Worm (Caenorhabditis elegans): ENCODE results near the gene C49C3.20.
A peak's percentile ranks its signal among the peaks of the same experiment; 100 is the strongest.

- TF ChIP-seq nhr-76 (tag; optimal IDR thresholded peaks at IDR 0.05): no peak
- TF ChIP-seq skn-1 (tag; optimal IDR thresholded peaks at IDR 0.05): no peak
- no peak for TF ChIP-seq zag-1 (tag; optimal IDR thresholded peaks at IDR 0.05)
- TF ChIP-seq lin-39 (tag; optimal IDR thresholded peaks at IDR 0.05): peak; percentile 12
- TF ChIP-seq mdl-1 (tag; optimal IDR thresholded peaks at IDR 0.05): no peak
- no peak for TF ChIP-seq daf-12 (tag; optimal IDR thresholded peaks at IDR 0.05)
- TF ChIP-seq eor-1 (tag; optimal IDR thresholded peaks at IDR 0.05): no peak
- no peak for TF ChIP-seq unc-39 (tag; optimal IDR thresholded peaks at IDR 0.05)
- no peak for TF ChIP-seq aly-2 (tag; optimal IDR thresholded peaks at IDR 0.05)
- TF ChIP-seq unc-62 (GFP tag; optimal IDR thresholded peaks at IDR 0.05): no peak
- TF ChIP-seq ZK546.5 (tag; optimal IDR thresholded peaks at IDR 0.05): no peak
Observed at ce11 chrIV:17333542-17334281, 17.4 kb upstream of the C49C3.20 start, which contains the start of gene C49C3.15.

Data from whole organism, L3 larva.